Fruit fly (Drosophila melanogaster) S2 (cell line): ENCODE results near the gene Cdc42.

Source experiments
- CG8478 ChIP-seq: fragments of >200 bp; optimal IDR thresholded peaks from 2 replicates; lab custom pipeline; 2018
- CTCF ChIP-seq, 2 experiments: fragments of >200 bp; optimal IDR thresholded peaks; 2 replicates each; lab custom pipeline; 2018

dm6 chrX:19694792-19695558 lies 1.9 kb upstream of the Cdc42 start, which contains the start of gene CG14229:
- TF ChIP-seq CG8478 (lab: Kevin White, UChicago) (no peak), CTCF (optimal IDR thresholded peaks at IDR 0.05; lab: Kevin White, UChicago) (no peak)
